Fruit fly (Drosophila melanogaster) whole organism, adult: Measurements from ENCODE around the gene CG34265.

Experiments used
- CG5204 ChIP-seq: fragments of 200-800 bp; sonication (Bioruptor generic); optimal IDR thresholded peaks from 2 replicates; lab custom pipeline; 2016; ENCODE audit warnings: missing biosample characterization, missing genetic modification characterization
- CG7045 ChIP-seq: fragments of 200-800 bp; sonication (Bioruptor generic); optimal IDR thresholded peaks from 2 replicates; lab custom pipeline; 2017; ENCODE audit warnings: missing biosample characterization, mild to moderate bottlenecking, missing genetic modification characterization
- Crg-1 ChIP-seq: fragments of 200-800 bp; sonication (Bioruptor generic); optimal IDR thresholded peaks from 2 replicates; lab custom pipeline; 2016; ENCODE audit warnings: missing biosample characterization, missing genetic modification characterization
- cic ChIP-seq: fragments of 200-800 bp; sonication (Bioruptor generic); optimal IDR thresholded peaks from 2 replicates; lab custom pipeline; 2017; ENCODE audit warnings: missing biosample characterization, mild to moderate bottlenecking, missing genetic modification characterization, moderate library complexity
- cnc ChIP-seq, 2 experiments: fragments of >200 bp; optimal IDR thresholded peaks; 2 replicates each; lab custom pipeline; 2017
- pad ChIP-seq: fragments of 200-800 bp; sonication (Bioruptor generic); optimal IDR thresholded peaks from 3 replicates; lab custom pipeline; 2017; ENCODE audit warnings: missing biosample characterization, missing genetic modification characterization, mild to moderate bottlenecking, moderate library complexity, missing genetic modification reagents

dm6 chr3L:3244244-3245144, 23.8 kb upstream of the CG34265 start, which contains the start of gene CG12078:
- TF ChIP-seq pad: no peak
- no peak for TF ChIP-seq CG7045 (GFP tag; lab: Kevin White, UChicago)
- no peak for TF ChIP-seq cic
- TF ChIP-seq Crg-1 (GFP tag; lab: Kevin White, UChicago): no peak
- no peak for TF ChIP-seq cnc (optimal IDR thresholded peaks at IDR 0.05; lab: Kevin White, UChicago)
- no peak for TF ChIP-seq CG5204 (GFP tag; lab: Kevin White, UChicago)
